Fruit fly (Drosophila melanogaster) whole organism, embryonic: Measurements from ENCODE around the gene MEP-1.

Source experiments
- Antp ChIP-seq: fragments of 200-800 bp; sonication (Bioruptor generic); optimal IDR thresholded peaks from 3 replicates; lab custom pipeline; 2016; ENCODE audit warnings: missing biosample characterization, missing genetic modification characterization
- Asciz ChIP-seq: fragments of 200-800 bp; sonication (Bioruptor generic); optimal IDR thresholded peaks from 2 replicates; lab custom pipeline; 2017; ENCODE audit warnings: missing biosample characterization, mild to moderate bottlenecking, missing genetic modification characterization, missing genetic modification reagents
- Bdp1 ChIP-seq: fragments of 200-800 bp; sonication (Bioruptor generic); optimal IDR thresholded peaks from 3 replicates; lab custom pipeline; 2016; ENCODE audit warnings: missing biosample characterization, missing genetic modification characterization
- CG10321 ChIP-seq: fragments of 200-800 bp; sonication (Bioruptor generic); IDR thresholded peaks from 2 replicates; pipeline ENCODE4 v1.3.6; 2022; ENCODE audit warnings: missing biosample characterization, missing genetic modification characterization
- CG10979 ChIP-seq: fragments of 200-800 bp; sonication (Bioruptor generic); optimal IDR thresholded peaks from 2 replicates; lab custom pipeline; 2018; ENCODE audit warnings: missing biosample characterization, mild to moderate bottlenecking, missing genetic modification characterization, moderate library complexity
- CG11696 ChIP-seq: fragments of 200-800 bp; sonication (Bioruptor generic); IDR thresholded peaks from 2 replicates; pipeline ENCODE4 v1.3.6; 2022; ENCODE audit warnings: missing biosample characterization, missing genetic modification characterization
- CG12071 ChIP-seq: fragments of 200-800 bp; sonication (Bioruptor generic); optimal IDR thresholded peaks from 3 replicates; lab custom pipeline; 2018; ENCODE audit warnings: missing biosample characterization, mild to moderate bottlenecking, missing genetic modification characterization
- CG12155 ChIP-seq: fragments of 200-800 bp; sonication (Bioruptor generic); optimal IDR thresholded peaks from 3 replicates; lab custom pipeline; 2016; ENCODE audit warnings: missing biosample characterization, missing genetic modification characterization
- CG13287 ChIP-seq: fragments of 200-800 bp; sonication (Bioruptor generic); IDR thresholded peaks from 2 replicates; pipeline ENCODE4 v1.3.6; 2022; ENCODE audit warnings: missing biosample characterization, missing genetic modification characterization; ENCODE audit not compliant: partially characterized antibody
- CG16815 ChIP-seq: fragments of 200-800 bp; sonication (Bioruptor generic); optimal IDR thresholded peaks from 3 replicates; lab custom pipeline; 2017; ENCODE audit warnings: missing biosample characterization, mild to moderate bottlenecking, missing genetic modification characterization
- CG17802 ChIP-seq: fragments of 200-800 bp; sonication (Bioruptor generic); optimal IDR thresholded peaks from 2 replicates; lab custom pipeline; 2018; ENCODE audit warnings: missing biosample characterization, mild to moderate bottlenecking, missing genetic modification characterization, moderate library complexity
- CG31224 ChIP-seq: fragments of 200-800 bp; sonication (Bioruptor generic); IDR thresholded peaks from 2 replicates; pipeline ENCODE4 v1.3.6; 2022; ENCODE audit warnings: missing biosample characterization, missing genetic modification characterization
- CG3407 ChIP-seq: fragments of 200-800 bp; sonication (Bioruptor generic); optimal IDR thresholded peaks from 2 replicates; lab custom pipeline; 2018; ENCODE audit warnings: missing biosample characterization, mild to moderate bottlenecking, missing genetic modification characterization
- CG34422 ChIP-seq: fragments of 200-800 bp; sonication (Bioruptor generic); IDR thresholded peaks from 3 replicates; pipeline ENCODE4 v1.3.6; 2022; ENCODE audit warnings: missing biosample characterization, missing genetic modification characterization
- CG4360 ChIP-seq: fragments of 200-800 bp; sonication (Bioruptor generic); IDR thresholded peaks from 2 replicates; pipeline ENCODE4 v1.3.6; 2022; ENCODE audit warnings: missing biosample characterization, missing genetic modification characterization
- CG5953 ChIP-seq: fragments of 200-800 bp; sonication (Bioruptor generic); IDR thresholded peaks from 2 replicates; pipeline ENCODE4 v1.3.6; 2022; ENCODE audit warnings: missing biosample characterization, missing genetic modification characterization
- CG9932 ChIP-seq: fragments of 200-800 bp; sonication (Bioruptor generic); IDR thresholded peaks from 2 replicates; pipeline ENCODE4 v1.3.6; 2022; ENCODE audit warnings: missing biosample characterization, missing genetic modification characterization
- Chrac-16 ChIP-seq: fragments of 200-800 bp; sonication (Bioruptor generic); optimal IDR thresholded peaks from 3 replicates; lab custom pipeline; 2016; ENCODE audit warnings: missing biosample characterization, missing genetic modification characterization
- Dip3 ChIP-seq: fragments of 200-800 bp; sonication (Bioruptor generic); optimal IDR thresholded peaks from 3 replicates; lab custom pipeline; 2016; ENCODE audit warnings: missing biosample characterization, missing genetic modification characterization
- HLHmδ ChIP-seq: fragments of 200-800 bp; sonication (Bioruptor generic); optimal IDR thresholded peaks from 2 replicates; lab custom pipeline; 2018; ENCODE audit warnings: missing biosample characterization, mild to moderate bottlenecking, missing genetic modification characterization, moderate library complexity
- Hmx ChIP-seq: fragments of 200-800 bp; sonication (Bioruptor generic); optimal IDR thresholded peaks from 2 replicates; lab custom pipeline; 2016; ENCODE audit warnings: missing biosample characterization, missing genetic modification characterization
- Lhr ChIP-seq: fragments of 200-800 bp; sonication (Bioruptor generic); optimal IDR thresholded peaks from 3 replicates; lab custom pipeline; 2017; ENCODE audit warnings: mild to moderate bottlenecking, missing biosample characterization, missing genetic modification reagents, missing genetic modification characterization
- Nf-YA ChIP-seq: fragments of 200-800 bp; sonication (Bioruptor generic); IDR thresholded peaks from 2 replicates; pipeline ENCODE4 v1.3.6; 2022; ENCODE audit warnings: missing biosample characterization, missing genetic modification characterization
- Spps ChIP-seq: fragments of 200-800 bp; sonication (Bioruptor generic); optimal IDR thresholded peaks from 2 replicates; lab custom pipeline; 2018; ENCODE audit warnings: missing biosample characterization, mild to moderate bottlenecking, missing genetic modification characterization
- Sry-β ChIP-seq: fragments of 200-800 bp; sonication (Bioruptor generic); optimal IDR thresholded peaks from 2 replicates; lab custom pipeline; 2018; ENCODE audit warnings: missing biosample characterization, mild to moderate bottlenecking, missing genetic modification characterization, moderate library complexity
- Ssrp ChIP-seq: fragments of 200-800 bp; sonication (Bioruptor generic); optimal IDR thresholded peaks from 2 replicates; lab custom pipeline; 2018; ENCODE audit warnings: missing biosample characterization, mild to moderate bottlenecking, missing genetic modification characterization, moderate library complexity
- TFAM ChIP-seq: fragments of 200-800 bp; sonication (Bioruptor generic); optimal IDR thresholded peaks from 2 replicates; lab custom pipeline; 2017; ENCODE audit warnings: missing biosample characterization, missing genetic modification characterization, inconsistent platforms
- bsh ChIP-seq, 2 experiments: fragments of 200-800 bp; sonication (Bioruptor generic); optimal IDR thresholded peaks; 2 replicates each; lab custom pipeline; 2017 to 2018; ENCODE audit warnings: mild to moderate bottlenecking in 2 of 2, missing biosample characterization in 2 of 2, missing genetic modification characterization in 2 of 2, moderate library complexity in 1 of 2
- cato ChIP-seq: fragments of 200-800 bp; sonication (Bioruptor generic); optimal IDR thresholded peaks from 2 replicates; lab custom pipeline; 2016; ENCODE audit warnings: missing biosample characterization, missing genetic modification characterization, borderline replicate concordance
- chif ChIP-seq, 2 experiments: fragments of 200-800 bp; sonication (Bioruptor generic); optimal IDR thresholded peaks; 3 replicates each; lab custom pipeline; 2016; ENCODE audit warnings: missing biosample characterization in 2 of 2, missing genetic modification characterization in 2 of 2
- chm ChIP-seq: fragments of 200-800 bp; sonication (Bioruptor generic); IDR thresholded peaks from 2 replicates; pipeline ENCODE4 v1.3.6; 2022; ENCODE audit warnings: missing biosample characterization, missing genetic modification characterization
- disco-r ChIP-seq: fragments of 200-800 bp; sonication (Bioruptor generic); optimal IDR thresholded peaks from 2 replicates; lab custom pipeline; 2016; ENCODE audit warnings: missing biosample characterization, missing genetic modification characterization
- fd102C ChIP-seq: fragments of 200-800 bp; sonication (Bioruptor generic); optimal IDR thresholded peaks from 2 replicates; lab custom pipeline; 2018; ENCODE audit warnings: missing biosample characterization, mild to moderate bottlenecking, missing genetic modification characterization, moderate library complexity
- gcm ChIP-seq: fragments of 200-800 bp; sonication (Bioruptor generic); optimal IDR thresholded peaks from 2 replicates; lab custom pipeline; 2019; ENCODE audit warnings: missing biosample characterization, mild to moderate bottlenecking, missing genetic modification characterization, moderate library complexity
- gsb ChIP-seq: fragments of 200-800 bp; sonication (Bioruptor generic); IDR thresholded peaks from 2 replicates; pipeline ENCODE4 v1.3.6; 2022; ENCODE audit warnings: missing biosample characterization, missing genetic modification characterization
- gsb-n ChIP-seq: fragments of 200-800 bp; sonication (Bioruptor generic); optimal IDR thresholded peaks from 3 replicates; lab custom pipeline; 2018; ENCODE audit warnings: missing biosample characterization, mild to moderate bottlenecking, missing genetic modification characterization
- gt ChIP-seq: fragments of 200-800 bp; sonication (Bioruptor generic); IDR thresholded peaks from 2 replicates; pipeline ENCODE4 v1.3.6; 2022; ENCODE audit warnings: missing biosample characterization, missing genetic modification characterization
- insv ChIP-seq, 2 experiments: fragments of 200-800 bp; sonication (Bioruptor generic); optimal IDR thresholded peaks; 3 replicates each; lab custom pipeline; 2016 to 2018; ENCODE audit warnings: missing biosample characterization in 2 of 2, missing genetic modification characterization in 2 of 2
- ken ChIP-seq: fragments of 200-800 bp; sonication (Bioruptor generic); IDR thresholded peaks from 3 replicates; pipeline ENCODE4 v1.3.6; 2022; ENCODE audit warnings: missing biosample characterization, missing genetic modification characterization
- mirr ChIP-seq: fragments of 200-800 bp; sonication (Bioruptor generic); optimal IDR thresholded peaks from 3 replicates; lab custom pipeline; 2018; ENCODE audit warnings: missing biosample characterization, mild to moderate bottlenecking, missing genetic modification characterization
- nau ChIP-seq: fragments of 200-800 bp; sonication (Bioruptor generic); optimal IDR thresholded peaks from 3 replicates; lab custom pipeline; 2017; ENCODE audit warnings: missing biosample characterization, mild to moderate bottlenecking, missing genetic modification characterization, missing genetic modification reagents
- nerfin-1 ChIP-seq: fragments of 200-800 bp; sonication (Bioruptor generic); optimal IDR thresholded peaks from 3 replicates; lab custom pipeline; 2019; ENCODE audit warnings: missing biosample characterization, mild to moderate bottlenecking, missing genetic modification characterization, moderate library complexity
- pzg ChIP-seq: fragments of 200-800 bp; sonication (Bioruptor generic); optimal IDR thresholded peaks from 3 replicates; lab custom pipeline; 2018; ENCODE audit warnings: missing biosample characterization, mild to moderate bottlenecking, missing genetic modification characterization, moderate library complexity
- sima ChIP-seq: fragments of 200-800 bp; sonication (Bioruptor generic); optimal IDR thresholded peaks from 2 replicates; lab custom pipeline; 2016; ENCODE audit warnings: missing biosample characterization, missing genetic modification characterization
- tup ChIP-seq: fragments of 200-800 bp; sonication (Bioruptor generic); optimal IDR thresholded peaks from 2 replicates; lab custom pipeline; 2016; ENCODE audit warnings: missing biosample characterization, mild to moderate bottlenecking, missing genetic modification characterization, moderate library complexity
- tx ChIP-seq: fragments of 200-800 bp; sonication (Bioruptor generic); optimal IDR thresholded peaks from 2 replicates; lab custom pipeline; 2016; ENCODE audit warnings: missing biosample characterization, missing genetic modification characterization
- wdn ChIP-seq: fragments of 200-800 bp; sonication (Bioruptor generic); IDR thresholded peaks from 2 replicates; pipeline ENCODE4 v1.3.6; 2022; ENCODE audit warnings: missing biosample characterization, missing genetic modification characterization
- z ChIP-seq: fragments of 200-800 bp; sonication (Bioruptor generic); IDR thresholded peaks from 3 replicates; pipeline ENCODE4 v1.3.6; 2022; ENCODE audit warnings: missing biosample characterization, missing genetic modification characterization

Gene MEP-1

DNA sequence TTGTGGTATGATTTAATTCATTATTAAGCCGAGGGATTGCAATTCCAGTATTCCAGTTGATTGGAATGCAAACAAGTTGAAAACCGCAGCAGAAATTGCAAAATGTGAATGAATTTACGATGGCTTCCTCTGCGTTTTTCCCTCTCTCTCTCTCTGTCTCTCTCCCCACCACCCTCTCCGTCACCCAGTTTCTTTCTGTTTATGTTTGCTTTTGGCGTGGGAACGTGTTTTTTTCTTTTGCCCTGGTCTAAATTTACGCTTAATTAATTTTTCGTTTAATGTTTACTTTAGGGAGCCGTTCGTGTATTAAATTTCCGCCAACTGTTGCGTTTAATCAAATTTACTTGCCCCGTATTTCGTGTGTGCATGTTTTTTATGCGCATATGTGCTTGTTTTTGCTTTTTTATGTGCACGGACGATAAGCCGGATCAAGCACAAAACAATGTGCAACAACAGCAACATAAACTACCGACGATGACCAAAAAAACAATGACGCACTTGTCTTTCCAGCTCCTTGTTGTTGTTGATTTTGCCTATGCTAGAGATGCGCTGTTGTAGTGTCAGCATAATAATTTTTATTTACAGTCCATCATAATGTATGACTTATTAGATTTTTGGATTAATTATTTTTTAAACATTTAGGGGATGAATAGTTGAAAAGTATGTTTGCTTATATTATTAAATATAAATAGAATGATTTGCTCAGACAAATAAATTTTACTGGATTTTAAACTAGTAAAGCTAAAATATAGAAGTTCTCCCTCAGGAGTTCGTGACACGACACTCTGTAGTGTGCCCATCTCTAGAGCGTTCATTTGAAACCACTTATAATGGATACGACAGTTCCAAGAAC is 41.4 kb upstream of the MEP-1 start (continued):
- TF ChIP-seq sima (GFP tag; lab: Kevin White, UChicago): no peak
- TF ChIP-seq CG12155 (GFP tag; lab: Kevin White, UChicago): peak; percentile 56
- TF ChIP-seq CG17802: peak; percentile 3
- peak; percentile 32; the same call in 1 of the 2 replicates for TF ChIP-seq gsb
- no peak for TF ChIP-seq CG11696 (GFP tag; lab: Robert Waterston, UW)
- TF ChIP-seq chif (GFP tag; optimal IDR thresholded peaks at IDR 0.05; lab: Kevin White, UChicago): peak in 1 of 2 experiments; percentile 44
- TF ChIP-seq tup: peak; percentile 23
- peak in 1 of 2 experiments; percentile 52 for TF ChIP-seq insv (GFP tag; optimal IDR thresholded peaks at IDR 0.05; lab: Kevin White, UChicago)
- TF ChIP-seq pzg (GFP tag; lab: Kevin White, UChicago): no peak
- TF ChIP-seq mirr (GFP tag; lab: Kevin White, UChicago): no peak
- peak; percentile 67 for TF ChIP-seq CG34422 (GFP tag; lab: Robert Waterston, UW)
- TF ChIP-seq Bdp1 (GFP tag; lab: Kevin White, UChicago): no peak
- peak; percentile 68 for TF ChIP-seq Spps
- TF ChIP-seq wdn (GFP tag; lab: Robert Waterston, UW): no peak
- no peak for TF ChIP-seq CG10321 (GFP tag; lab: Robert Waterston, UW)
- TF ChIP-seq Antp (GFP tag; lab: Kevin White, UChicago): no peak
- no peak for TF ChIP-seq fd102C
- TF ChIP-seq disco-r (GFP tag; lab: Kevin White, UChicago): no peak
- TF ChIP-seq z: no peak
- peak in 1 of 2 experiments; percentile 74 for TF ChIP-seq bsh (GFP tag; optimal IDR thresholded peaks at IDR 0.05; lab: Kevin White, UChicago)
- TF ChIP-seq Ssrp: peak; percentile 76
- peak; percentile 51 for TF ChIP-seq nau (GFP tag; lab: Kevin White, UChicago)
- TF ChIP-seq Asciz (GFP tag; lab: Kevin White, UChicago): peak; percentile 33
- TF ChIP-seq Lhr (GFP tag; lab: Kevin White, UChicago): peak; percentile 20
- peak; percentile 46 for TF ChIP-seq gsb-n (tag; lab: Kevin White, UChicago)
- TF ChIP-seq Hmx (GFP tag; lab: Kevin White, UChicago): no peak
- TF ChIP-seq ken (GFP tag; lab: Robert Waterston, UW): peak; percentile 52; the same call in 1 of the 3 replicates
- peak; percentile 71 for TF ChIP-seq gcm (GFP tag; lab: Kevin White, UChicago)
- peak; percentile 70 for TF ChIP-seq CG3407 (GFP tag; lab: Kevin White, UChicago)
- peak; percentile 43 for TF ChIP-seq CG16815 (GFP tag; lab: Kevin White, UChicago)
- no peak for TF ChIP-seq CG31224 (GFP tag; lab: Robert Waterston, UW)
- peak; percentile 37; the same call in 1 of the 2 replicates for TF ChIP-seq CG4360 (GFP tag; lab: Robert Waterston, UW)
- TF ChIP-seq CG12071 (GFP tag; lab: Kevin White, UChicago): no peak
- no peak for TF ChIP-seq tx
- TF ChIP-seq chm (GFP tag; lab: Robert Waterston, UW): 0 out of 2 replicates have a peak, but pooled peaks have one; percentile 7
- TF ChIP-seq gt (GFP tag; lab: Robert Waterston, UW): no peak
- TF ChIP-seq nerfin-1 (tag; lab: Kevin White, UChicago): peak; percentile 68
- TF ChIP-seq Sry-β: peak; percentile 63
- TF ChIP-seq cato (GFP tag; lab: Kevin White, UChicago): peak; percentile 32
- peak; percentile 73 for TF ChIP-seq Chrac-16 (GFP tag; lab: Kevin White, UChicago)
- peak; percentile 76 for TF ChIP-seq CG10979 (tag; lab: Kevin White, UChicago)
- peak; percentile 75 for TF ChIP-seq CG9932 (GFP tag; lab: Robert Waterston, UW)
- no peak for TF ChIP-seq HLHmδ (GFP tag; lab: Kevin White, UChicago)
- TF ChIP-seq CG5953 (GFP tag; lab: Robert Waterston, UW): no peak
- peak; percentile 70 for TF ChIP-seq CG13287
- no peak for TF ChIP-seq TFAM (GFP tag; lab: Kevin White, UChicago)
- TF ChIP-seq Nf-YA (GFP tag; lab: Robert Waterston, UW): 0 out of 2 replicates have a peak, but pooled peaks have one; percentile 10
- no peak for TF ChIP-seq Dip3 (GFP tag; lab: Kevin White, UChicago)
